Fruit fly (Drosophila melanogaster) whole organism, embryonic: ENCODE measurements around the gene CG6106.

Experiments used
- Blimp-1 ChIP-seq: fragments of 200-800 bp; sonication (Bioruptor generic); optimal IDR thresholded peaks from 3 replicates; lab custom pipeline; 2018; ENCODE audit warnings: missing biosample characterization, missing genetic modification characterization, mild to moderate bottlenecking, moderate library complexity, missing genetic modification reagents
- BtbVII ChIP-seq: fragments of 200-800 bp; sonication (Bioruptor generic); optimal IDR thresholded peaks from 3 replicates; lab custom pipeline; 2017; ENCODE audit warnings: missing biosample characterization, mild to moderate bottlenecking, missing genetic modification characterization
- CG1024 ChIP-seq: fragments of 200-800 bp; sonication (Bioruptor generic); IDR thresholded peaks from 2 replicates; pipeline ENCODE4 v1.3.6; 2022; ENCODE audit warnings: missing biosample characterization, missing genetic modification characterization
- CG12391 ChIP-seq: fragments of 200-800 bp; sonication (Bioruptor generic); optimal IDR thresholded peaks from 3 replicates; lab custom pipeline; 2018; ENCODE audit warnings: missing biosample characterization, mild to moderate bottlenecking, missing genetic modification characterization, moderate library complexity
- CG15011 ChIP-seq: fragments of 200-800 bp; sonication (Bioruptor generic); optimal IDR thresholded peaks from 3 replicates; lab custom pipeline; 2018; ENCODE audit warnings: missing biosample characterization, mild to moderate bottlenecking, missing genetic modification characterization
- CG17361 ChIP-seq: fragments of 200-800 bp; sonication (Bioruptor generic); IDR thresholded peaks from 3 replicates; pipeline ENCODE4 v1.3.6; 2022; ENCODE audit warnings: missing biosample characterization, missing genetic modification characterization
- CG17612 ChIP-seq: fragments of 200-800 bp; sonication (Bioruptor generic); IDR thresholded peaks from 2 replicates; pipeline ENCODE4 v1.3.6; 2022; ENCODE audit warnings: missing biosample characterization, missing genetic modification characterization
- CG17802 ChIP-seq: fragments of 200-800 bp; sonication (Bioruptor generic); optimal IDR thresholded peaks from 2 replicates; lab custom pipeline; 2018; ENCODE audit warnings: missing biosample characterization, mild to moderate bottlenecking, missing genetic modification characterization, moderate library complexity
- CG2199 ChIP-seq: fragments of 200-800 bp; sonication (Bioruptor generic); IDR thresholded peaks from 3 replicates; pipeline ENCODE4 v1.3.6; 2022; ENCODE audit warnings: missing biosample characterization, missing genetic modification characterization
- CG33213 ChIP-seq: fragments of 200-800 bp; sonication (Bioruptor generic); optimal IDR thresholded peaks from 3 replicates; lab custom pipeline; 2016; ENCODE audit warnings: missing biosample characterization, missing genetic modification characterization
- CG4360 ChIP-seq: fragments of 200-800 bp; sonication (Bioruptor generic); IDR thresholded peaks from 2 replicates; pipeline ENCODE4 v1.3.6; 2022; ENCODE audit warnings: missing biosample characterization, missing genetic modification characterization
- CG4424 ChIP-seq: fragments of 200-800 bp; sonication (Bioruptor generic); optimal IDR thresholded peaks from 3 replicates; lab custom pipeline; 2016; ENCODE audit warnings: missing biosample characterization, missing genetic modification characterization
- CG4730 ChIP-seq: fragments of 200-800 bp; sonication (Bioruptor generic); IDR thresholded peaks from 2 replicates; pipeline ENCODE4 v1.3.6; 2022; ENCODE audit warnings: missing biosample characterization, missing genetic modification characterization
- CG8765 ChIP-seq: fragments of 200-800 bp; sonication (Bioruptor generic); IDR thresholded peaks from 2 replicates; pipeline ENCODE4 v1.3.6; 2022; ENCODE audit warnings: missing biosample characterization, missing genetic modification characterization
- CTCF ChIP-seq: fragments of 200-800 bp; sonication (Bioruptor generic); optimal IDR thresholded peaks from 2 replicates; lab custom pipeline; 2017; ENCODE audit warnings: missing biosample characterization, mild to moderate bottlenecking, missing genetic modification characterization, moderate library complexity
- D19A ChIP-seq: fragments of 200-800 bp; optimal IDR thresholded peaks from 3 replicates; lab custom pipeline; 2019; ENCODE audit warnings: missing biosample characterization, mild to moderate bottlenecking, missing genetic modification characterization, moderate library complexity
- Drgx ChIP-seq: fragments of 200-800 bp; sonication (Bioruptor generic); IDR thresholded peaks from 2 replicates; pipeline ENCODE4 v1.3.6; 2022; ENCODE audit warnings: missing biosample characterization, missing genetic modification characterization
- E2f2 ChIP-seq: fragments of 200-800 bp; sonication (Bioruptor generic); IDR thresholded peaks from 2 replicates; pipeline ENCODE4 v1.3.6; 2022; ENCODE audit warnings: missing biosample characterization, missing genetic modification characterization
- Hand ChIP-seq: fragments of 200-800 bp; sonication (Bioruptor generic); optimal IDR thresholded peaks from 2 replicates; lab custom pipeline; 2017; ENCODE audit warnings: mild to moderate bottlenecking, missing biosample characterization, missing genetic modification reagents, missing genetic modification characterization
- Mad ChIP-seq: fragments of 200-800 bp; sonication (Bioruptor generic); optimal IDR thresholded peaks from 2 replicates; lab custom pipeline; 2016; ENCODE audit warnings: missing biosample characterization, missing genetic modification characterization
- NC2α ChIP-seq: fragments of 200-800 bp; sonication (Bioruptor generic); optimal IDR thresholded peaks from 2 replicates; lab custom pipeline; 2016; ENCODE audit warnings: missing biosample characterization, missing genetic modification characterization
- NC2β ChIP-seq: fragments of 200-800 bp; sonication (Bioruptor generic); optimal IDR thresholded peaks from 2 replicates; lab custom pipeline; 2016; ENCODE audit warnings: missing biosample characterization, missing genetic modification characterization
- NfI ChIP-seq: fragments of 200-800 bp; sonication (Bioruptor generic); optimal IDR thresholded peaks from 3 replicates; lab custom pipeline; 2018; ENCODE audit warnings: missing biosample characterization, mild to moderate bottlenecking, missing genetic modification characterization, moderate library complexity
- Rfx ChIP-seq: fragments of 200-800 bp; sonication (Bioruptor generic); IDR thresholded peaks from 2 replicates; pipeline ENCODE4 v1.3.6; 2022; ENCODE audit warnings: missing biosample characterization, missing genetic modification characterization
- TFAM ChIP-seq: fragments of 200-800 bp; sonication (Bioruptor generic); optimal IDR thresholded peaks from 2 replicates; lab custom pipeline; 2017; ENCODE audit warnings: missing biosample characterization, missing genetic modification characterization, inconsistent platforms
- Taf1 ChIP-seq: fragments of 200-800 bp; sonication (Bioruptor generic); IDR thresholded peaks from 2 replicates; pipeline ENCODE4 v1.3.6; 2022; ENCODE audit warnings: missing biosample characterization, missing genetic modification characterization
- br ChIP-seq: fragments of >200 bp; optimal IDR thresholded peaks from 2 replicates; lab custom pipeline; 2017
- dan ChIP-seq: fragments of 200-800 bp; sonication (Bioruptor generic); IDR thresholded peaks from 2 replicates; pipeline ENCODE4 v1.3.6; 2022; ENCODE audit warnings: missing biosample characterization, missing genetic modification characterization
- dmrt11E ChIP-seq: fragments of 200-800 bp; sonication (Bioruptor generic); optimal IDR thresholded peaks from 3 replicates; lab custom pipeline; 2018; ENCODE audit warnings: missing biosample characterization, mild to moderate bottlenecking, missing genetic modification characterization, moderate library complexity
- dmrt99B ChIP-seq: fragments of 200-800 bp; sonication (Bioruptor generic); optimal IDR thresholded peaks from 2 replicates; lab custom pipeline; 2018; ENCODE audit warnings: missing biosample characterization, mild to moderate bottlenecking, missing genetic modification characterization, moderate library complexity
- emc ChIP-seq: fragments of 200-800 bp; sonication (Bioruptor generic); optimal IDR thresholded peaks from 2 replicates; lab custom pipeline; 2016; ENCODE audit warnings: missing biosample characterization, missing genetic modification characterization
- en ChIP-seq: fragments of 200-800 bp; sonication (Bioruptor generic); optimal IDR thresholded peaks from 2 replicates; lab custom pipeline; 2016; ENCODE audit warnings: missing biosample characterization, missing genetic modification characterization
- exex ChIP-seq: fragments of 200-800 bp; sonication (Bioruptor generic); optimal IDR thresholded peaks from 4 replicates; lab custom pipeline; 2018; ENCODE audit warnings: missing biosample characterization, mild to moderate bottlenecking, missing genetic modification characterization, moderate library complexity
- fd102C ChIP-seq: fragments of 200-800 bp; sonication (Bioruptor generic); optimal IDR thresholded peaks from 2 replicates; lab custom pipeline; 2018; ENCODE audit warnings: missing biosample characterization, mild to moderate bottlenecking, missing genetic modification characterization, moderate library complexity
- fd64A ChIP-seq: fragments of 200-800 bp; sonication (Bioruptor generic); optimal IDR thresholded peaks from 3 replicates; lab custom pipeline; 2018; ENCODE audit warnings: missing biosample characterization, mild to moderate bottlenecking, missing genetic modification characterization
- gt ChIP-seq: fragments of 200-800 bp; sonication (Bioruptor generic); IDR thresholded peaks from 2 replicates; pipeline ENCODE4 v1.3.6; 2022; ENCODE audit warnings: missing biosample characterization, missing genetic modification characterization
- hbn ChIP-seq: fragments of 200-800 bp; sonication (Bioruptor generic); IDR thresholded peaks from 2 replicates; pipeline ENCODE4 v1.3.6; 2022; ENCODE audit warnings: missing biosample characterization, missing genetic modification characterization; ENCODE audit not compliant: partially characterized antibody
- klu ChIP-seq: fragments of 200-800 bp; sonication (Bioruptor generic); IDR thresholded peaks from 2 replicates; pipeline ENCODE4 v1.3.6; 2022; ENCODE audit warnings: missing biosample characterization, missing genetic modification characterization
- lmd ChIP-seq: fragments of 200-800 bp; sonication (Bioruptor generic); IDR thresholded peaks from 2 replicates; pipeline ENCODE4 v1.3.6; 2022; ENCODE audit warnings: missing biosample characterization, missing genetic modification characterization
- org-1 ChIP-seq: fragments of 200-800 bp; sonication (Bioruptor generic); optimal IDR thresholded peaks from 2 replicates; lab custom pipeline; 2017; ENCODE audit warnings: missing biosample characterization, missing genetic modification characterization
- pho ChIP-seq: fragments of 200-800 bp; sonication (Bioruptor generic); optimal IDR thresholded peaks from 2 replicates; lab custom pipeline; 2016; ENCODE audit warnings: missing biosample characterization, missing genetic modification characterization
- pum ChIP-seq: fragments of 200-800 bp; sonication (Bioruptor generic); optimal IDR thresholded peaks from 2 replicates; lab custom pipeline; 2016; ENCODE audit warnings: missing biosample characterization, missing genetic modification characterization
- row ChIP-seq: fragments of 200-800 bp; sonication (Bioruptor generic); IDR thresholded peaks from 3 replicates; pipeline ENCODE4 v1.3.6; 2022; ENCODE audit warnings: missing biosample characterization, missing genetic modification characterization
- run ChIP-seq: fragments of 200-800 bp; sonication (Bioruptor generic); optimal IDR thresholded peaks from 3 replicates; lab custom pipeline; 2018; ENCODE audit warnings: missing biosample characterization, mild to moderate bottlenecking, missing genetic modification characterization
- salm ChIP-seq: fragments of 200-800 bp; sonication (Bioruptor generic); optimal IDR thresholded peaks from 2 replicates; lab custom pipeline; 2018; ENCODE audit warnings: missing biosample characterization, mild to moderate bottlenecking, missing genetic modification characterization
- sc ChIP-seq, 3 experiments: fragments of >200 bp in 2 of 3; fragments of 200-800 bp in 1 of 3; sonication (Bioruptor generic) in 1 of 3; optimal IDR thresholded peaks; 2 replicates in 2 of 3; 3 replicates in 1 of 3; lab custom pipeline; 2017; ENCODE audit warnings: mild to moderate bottlenecking in 1 of 3, missing biosample characterization in 1 of 3, missing genetic modification characterization in 1 of 3, missing genetic modification reagents in 1 of 3
- sd ChIP-seq: fragments of 200-800 bp; sonication (Bioruptor generic); optimal IDR thresholded peaks from 3 replicates; lab custom pipeline; 2018; ENCODE audit warnings: missing biosample characterization, mild to moderate bottlenecking, missing genetic modification characterization, moderate library complexity
- tap ChIP-seq: fragments of 200-800 bp; optimal IDR thresholded peaks from 3 replicates; lab custom pipeline; 2019; ENCODE audit warnings: missing biosample characterization, mild to moderate bottlenecking, missing genetic modification characterization, moderate library complexity
- toy ChIP-seq: fragments of 200-800 bp; sonication (Bioruptor generic); IDR thresholded peaks from 2 replicates; pipeline ENCODE4 v1.3.6; 2022; ENCODE audit warnings: missing biosample characterization, missing genetic modification characterization
- trem ChIP-seq: fragments of 200-800 bp; optimal IDR thresholded peaks from 3 replicates; lab custom pipeline; 2019; ENCODE audit warnings: missing biosample characterization, mild to moderate bottlenecking, missing genetic modification characterization, moderate library complexity
- trh ChIP-seq: fragments of 200-800 bp; sonication (Bioruptor generic); optimal IDR thresholded peaks from 2 replicates; lab custom pipeline; 2016; ENCODE audit warnings: missing biosample characterization, missing genetic modification characterization
- usp ChIP-seq: fragments of >200 bp; optimal IDR thresholded peaks from 2 replicates; lab custom pipeline; 2017; ENCODE audit warnings: missing biosample characterization, missing genetic modification characterization
- vnd ChIP-seq: fragments of 200-800 bp; sonication (Bioruptor generic); IDR thresholded peaks from 3 replicates; pipeline ENCODE4 v1.3.6; 2022; ENCODE audit warnings: missing biosample characterization, missing genetic modification characterization; ENCODE audit not compliant: partially characterized antibody
- yki ChIP-seq: fragments of >200 bp; optimal IDR thresholded peaks from 3 replicates; lab custom pipeline; 2018

The CG6106 gene

DNA sequence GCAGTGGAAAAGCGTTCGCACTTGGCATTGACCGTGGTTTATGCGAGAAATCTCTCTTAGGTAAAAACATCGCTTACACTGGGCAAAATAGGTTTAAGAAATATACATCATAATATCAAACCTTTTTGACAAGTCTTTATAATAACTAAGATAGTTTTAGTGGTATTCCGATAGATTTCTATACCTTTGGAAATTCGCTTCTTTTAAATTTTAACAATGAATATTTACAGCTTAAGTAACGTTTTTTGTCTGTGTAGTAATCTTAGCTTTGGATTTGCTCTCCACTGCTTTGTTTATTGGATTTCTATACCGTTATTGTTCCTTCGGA lies 48.7 kb downstream of the CG6106 start (continued):
- TF ChIP-seq NC2β (GFP tag; lab: Kevin White, UChicago) = no peak
- TF ChIP-seq run = no peak
- no peak for TF ChIP-seq exex (tag; lab: Kevin White, UChicago)
- no peak for TF ChIP-seq CG4360
- TF ChIP-seq fd102C (GFP tag; lab: Kevin White, UChicago) = no peak
- TF ChIP-seq E2f2 (GFP tag; lab: Robert Waterston, UW) = no peak
- TF ChIP-seq CG17802 = no peak
- no peak for TF ChIP-seq CG17361
- TF ChIP-seq org-1 (GFP tag; lab: Kevin White, UChicago) = no peak
- TF ChIP-seq row (GFP tag; lab: Robert Waterston, UW) = no peak
- TF ChIP-seq gt (GFP tag; lab: Robert Waterston, UW) = no peak
- peak; percentile 31 for TF ChIP-seq pho (GFP tag; lab: Kevin White, UChicago)
- TF ChIP-seq fd64A = no peak
- no peak for TF ChIP-seq usp (GFP tag; lab: Kevin White, UChicago)
- no peak for TF ChIP-seq vnd (GFP tag; lab: Robert Waterston, UW)
- no peak for TF ChIP-seq CG4730 (GFP tag; lab: Robert Waterston, UW)
- peak; percentile 7 for TF ChIP-seq Blimp-1 (GFP tag; lab: Kevin White, UChicago)
- TF ChIP-seq CG17612 (GFP tag; lab: Robert Waterston, UW) = no peak
- TF ChIP-seq dan (GFP tag; lab: Robert Waterston, UW) = no peak
- TF ChIP-seq yki (lab: Kevin White, UChicago) = no peak
- no peak for TF ChIP-seq TFAM (GFP tag; lab: Kevin White, UChicago)
- peak; percentile 26 for TF ChIP-seq dmrt99B (tag; lab: Kevin White, UChicago)
- TF ChIP-seq en (GFP tag; lab: Kevin White, UChicago) = no peak
- TF ChIP-seq Rfx (GFP tag; lab: Robert Waterston, UW) = no peak
- no peak for TF ChIP-seq dmrt11E (tag; lab: Kevin White, UChicago)
- no peak for TF ChIP-seq NfI
- no peak for TF ChIP-seq klu (GFP tag; lab: Robert Waterston, UW)
- TF ChIP-seq pum (GFP tag; lab: Kevin White, UChicago) = no peak
- no peak for TF ChIP-seq sc (optimal IDR thresholded peaks at IDR 0.05; lab: Kevin White, UChicago)
- TF ChIP-seq sc (GFP tag; optimal IDR thresholded peaks at IDR 0.05; lab: Kevin White, UChicago) = no peak
- no peak for TF ChIP-seq emc
- TF ChIP-seq CTCF (GFP tag; lab: Kevin White, UChicago) = no peak
- no peak for TF ChIP-seq CG33213 (GFP tag; lab: Kevin White, UChicago)
- TF ChIP-seq toy (GFP tag; lab: Robert Waterston, UW) = no peak
- TF ChIP-seq BtbVII (GFP tag; lab: Kevin White, UChicago) = no peak
- no peak for TF ChIP-seq CG1024
- TF ChIP-seq NC2α (GFP tag; lab: Kevin White, UChicago) = no peak
- TF ChIP-seq Taf1 (GFP tag; lab: Robert Waterston, UW) = no peak
- TF ChIP-seq hbn (GFP tag; lab: Robert Waterston, UW) = no peak
- TF ChIP-seq trem (tag; lab: Kevin White, UChicago) = no peak
- no peak for TF ChIP-seq CG4424 (GFP tag; lab: Kevin White, UChicago)
- TF ChIP-seq salm = no peak
- TF ChIP-seq sd (tag; lab: Kevin White, UChicago) = no peak
- no peak for TF ChIP-seq Mad (GFP tag; lab: Kevin White, UChicago)
- TF ChIP-seq CG2199 (GFP tag; lab: Robert Waterston, UW) = no peak
- peak; percentile 23 for TF ChIP-seq CG12391 (tag; lab: Kevin White, UChicago)
- TF ChIP-seq lmd = no peak
- no peak for TF ChIP-seq Drgx (GFP tag; lab: Robert Waterston, UW)
- no peak for TF ChIP-seq Hand (GFP tag; lab: Kevin White, UChicago)
- no peak for TF ChIP-seq CG15011 (GFP tag; lab: Kevin White, UChicago)
- TF ChIP-seq CG8765 = no peak
- no peak for TF ChIP-seq trh (GFP tag; lab: Kevin White, UChicago)
- no peak for TF ChIP-seq tap (tag; lab: Kevin White, UChicago)
- TF ChIP-seq D19A (tag; lab: Kevin White, UChicago) = no peak
- no peak for TF ChIP-seq br (lab: Kevin White, UChicago)
